Worm (Caenorhabditis elegans) whole organism, young adult: ENCODE data around the gene R08F11.7.

ENCODE experiments used
- ceh-40 ChIP-seq: fragments of 200-800 bp; sonication (Bioruptor generic); IDR thresholded peaks from 2 replicates; pipeline ENCODE4 v1.3.6; 2022; ENCODE audit warnings: missing genetic modification characterization, missing compliant biosample characterization
- efl-1 ChIP-seq: fragments of 150-350 bp; optimal IDR thresholded peaks from 2 replicates; lab custom pipeline; 2014; ENCODE audit warnings: missing biosample characterization, missing genetic modification reagents, missing genetic modification characterization
- rec-8 ChIP-seq, 2 experiments: sonication (generic microtip); optimal IDR thresholded peaks; 2 replicates each; lab custom pipeline; 2016; ENCODE audit warnings: mild to moderate bottlenecking in 2 of 2, missing genetic modification characterization in 2 of 2, missing genetic modification reagents in 2 of 2, missing genotype in 2 of 2, missing biosample characterization in 1 of 2, missing compliant biosample characterization in 1 of 2, moderate library complexity in 1 of 2
- tlf-1 ChIP-seq: fragments of 200-800 bp; sonication (Bioruptor generic); optimal IDR thresholded peaks from 2 replicates; lab custom pipeline; 2018; ENCODE audit warnings: mild to moderate bottlenecking, missing genetic modification characterization, missing compliant biosample characterization
- unc-62 ChIP-seq: fragments of 150-350 bp; optimal IDR thresholded peaks from 2 replicates; lab custom pipeline; 2014; ENCODE audit warnings: missing biosample characterization, missing genetic modification reagents, missing genetic modification characterization

DNA sequence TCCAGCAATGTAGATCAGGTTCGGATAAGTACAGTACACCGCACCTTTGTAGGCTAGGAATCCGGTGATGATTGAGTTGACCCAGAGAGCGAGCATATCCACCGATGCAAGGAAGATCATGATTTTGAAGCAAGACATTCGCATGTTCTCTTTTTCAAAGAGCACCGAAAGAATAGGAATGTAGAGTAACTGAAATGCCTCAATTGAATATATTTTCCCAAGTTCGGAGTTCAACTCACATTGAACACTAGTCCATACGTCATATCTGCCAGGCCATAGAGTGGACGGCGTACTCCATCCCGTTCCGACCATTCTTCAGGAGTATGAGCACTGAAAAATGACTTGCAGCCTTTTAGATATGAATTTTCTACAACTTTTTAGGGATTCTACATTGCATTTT, 9.9 kb downstream of the R08F11.7 start:
- TF ChIP-seq efl-1 (no peak), unc-62 (GFP tag; lab: Kevin White, UChicago) (no peak), rec-8 (tag; optimal IDR thresholded peaks at IDR 0.05; lab: Kevin White, UChicago) (no peak), tlf-1 (GFP tag; lab: Kevin White, UChicago) (no peak), ceh-40 (no peak)
